Fruit fly (Drosophila melanogaster): ENCODE results near the gene Rubicon.

The Rubicon gene

dm6 chrX:8681822-8682632 lies 5.2 kb downstream of the Rubicon start (continued):
- TF ChIP-seq CG16779 (GFP tag; IDR thresholded peaks at IDR 0.05) (no peak), grn (GFP tag; optimal IDR thresholded peaks at IDR 0.05) (peak; percentile 1), Poxn (GFP tag; IDR thresholded peaks at IDR 0.05) (no peak), CG7987 (GFP tag; optimal IDR thresholded peaks at IDR 0.05) (peak; percentile 33), CG32772 (GFP tag; IDR thresholded peaks at IDR 0.05) (0 out of 2 replicates have a peak, but pooled peaks have one; percentile 28), CG12391 (tag; optimal IDR thresholded peaks at IDR 0.05) (no peak), CG4360 (GFP tag; IDR thresholded peaks at IDR 0.05) (peak; percentile 82), CG7928 (GFP tag; optimal IDR thresholded peaks at IDR 0.05) (no peak), Fer2 (tag; optimal IDR thresholded peaks at IDR 0.05) (no peak), lbe (GFP tag; optimal IDR thresholded peaks at IDR 0.05) (no peak), CG3163 (GFP tag; optimal IDR thresholded peaks at IDR 0.05) (peak; percentile 60), dimm (GFP tag; IDR thresholded peaks at IDR 0.05) (no peak), sisA (GFP tag; IDR thresholded peaks at IDR 0.05) (no peak), CG7745 (tag; optimal IDR thresholded peaks at IDR 0.05) (no peak), CG17385 (GFP tag; optimal IDR thresholded peaks at IDR 0.05) (peak; percentile 51), Elba2 (GFP tag; optimal IDR thresholded peaks at IDR 0.05) (no peak), Atf-2 (GFP tag; optimal IDR thresholded peaks at IDR 0.05) (no peak), CG2889 (GFP tag; IDR thresholded peaks at IDR 0.05) (no peak), MTF-1 (GFP tag; optimal IDR thresholded peaks at IDR 0.05; ENCODE audit: borderline replicate concordance) (no peak), fd3F (GFP tag; optimal IDR thresholded peaks at IDR 0.05) (no peak), cato (GFP tag; optimal IDR thresholded peaks at IDR 0.05; ENCODE audit: borderline replicate concordance) (no peak), Sin3A (optimal IDR thresholded peaks at IDR 0.05) (no peak), CG31224 (GFP tag; IDR thresholded peaks at IDR 0.05) (no peak), Abd-B (GFP tag; optimal IDR thresholded peaks at IDR 0.05) (no peak), pum (GFP tag; optimal IDR thresholded peaks at IDR 0.05) (no peak), sim (GFP tag; IDR thresholded peaks at IDR 0.05) (no peak), CG18476 (GFP tag; optimal IDR thresholded peaks at IDR 0.05) (no peak), gce (GFP tag; IDR thresholded peaks at IDR 0.05) (no peak), CG6683 (GFP tag; optimal IDR thresholded peaks at IDR 0.05) (no peak), CG7271 (tag; optimal IDR thresholded peaks at IDR 0.05) (no peak), vfl (GFP tag; optimal IDR thresholded peaks at IDR 0.05) (no peak), CG13894 (tag; optimal IDR thresholded peaks at IDR 0.05) (no peak), CG30431 (GFP tag; optimal IDR thresholded peaks at IDR 0.05) (no peak), chm (GFP tag; IDR thresholded peaks at IDR 0.05) (no peak), crol (GFP tag; IDR thresholded peaks at IDR 0.05) (peak; percentile 85), stc (GFP tag; IDR thresholded peaks at IDR 0.05) (no peak), CG17568 (GFP tag; optimal IDR thresholded peaks at IDR 0.05) (no peak), Six4 (GFP tag; optimal IDR thresholded peaks at IDR 0.05) (no peak), h (optimal IDR thresholded peaks at IDR 0.05) (no peak), nau (GFP tag; optimal IDR thresholded peaks at IDR 0.05) (no peak), Hr3 (GFP tag; optimal IDR thresholded peaks at IDR 0.05) (no peak), chinmo (GFP tag; IDR thresholded peaks at IDR 0.05; ENCODE audit: partially characterized antibody) (0 out of 4 replicates have a peak, but pooled peaks have one; percentile 54), NfI (GFP tag; optimal IDR thresholded peaks at IDR 0.05) (no peak), ci (GFP tag; IDR thresholded peaks at IDR 0.05) (no peak), dm (GFP tag; optimal IDR thresholded peaks at IDR 0.05) (no peak), CG5245 (GFP tag; optimal IDR thresholded peaks at IDR 0.05) (no peak), nerfin-1 (tag; optimal IDR thresholded peaks at IDR 0.05) (no peak), sens (GFP tag) (peak; percentile 50), gt (GFP tag; IDR thresholded peaks at IDR 0.05) (no peak), Taf1 (GFP tag; IDR thresholded peaks at IDR 0.05) (no peak), CG11085 (GFP tag; IDR thresholded peaks at IDR 0.05) (no peak)
